Worm (Caenorhabditis elegans) whole organism, late embryonic: ENCODE results near the gene C55B6.1.

Experiments
- C38D4.7 ChIP-seq: fragments of 200-800 bp; sonication (Bioruptor generic); optimal IDR thresholded peaks from 2 replicates; lab custom pipeline; 2018; ENCODE audit warnings: mild to moderate bottlenecking, missing genetic modification characterization, moderate library complexity, missing compliant biosample characterization
- ceh-22 ChIP-seq: sonication (generic microtip); optimal IDR thresholded peaks from 2 replicates; lab custom pipeline; 2017; ENCODE audit warnings: missing biosample characterization, missing genetic modification characterization
- elt-4 ChIP-seq: sonication (generic microtip); optimal IDR thresholded peaks from 2 replicates; lab custom pipeline; 2016; ENCODE audit warnings: missing genetic modification characterization, missing compliant biosample characterization
- eyg-1 ChIP-seq: sonication (generic microtip); optimal IDR thresholded peaks from 2 replicates; lab custom pipeline; 2016; ENCODE audit warnings: missing genotype, missing genetic modification characterization, missing compliant biosample characterization
- pax-1 ChIP-seq: fragments of 150-350 bp; optimal IDR thresholded peaks from 2 replicates; lab custom pipeline; 2014; ENCODE audit warnings: missing biosample characterization, missing genetic modification characterization
- pha-2 ChIP-seq: sonication (generic microtip); optimal IDR thresholded peaks from 2 replicates; lab custom pipeline; 2017; ENCODE audit warnings: mild to moderate bottlenecking, missing genetic modification characterization, missing compliant biosample characterization
- pqm-1 ChIP-seq: sonication (generic microtip); optimal IDR thresholded peaks from 2 replicates; lab custom pipeline; 2016; ENCODE audit warnings: missing genetic modification characterization, missing compliant biosample characterization
- unc-86 ChIP-seq: sonication (generic microtip); optimal IDR thresholded peaks from 2 replicates; lab custom pipeline; 2016; ENCODE audit warnings: missing genetic modification characterization, missing compliant biosample characterization

DNA sequence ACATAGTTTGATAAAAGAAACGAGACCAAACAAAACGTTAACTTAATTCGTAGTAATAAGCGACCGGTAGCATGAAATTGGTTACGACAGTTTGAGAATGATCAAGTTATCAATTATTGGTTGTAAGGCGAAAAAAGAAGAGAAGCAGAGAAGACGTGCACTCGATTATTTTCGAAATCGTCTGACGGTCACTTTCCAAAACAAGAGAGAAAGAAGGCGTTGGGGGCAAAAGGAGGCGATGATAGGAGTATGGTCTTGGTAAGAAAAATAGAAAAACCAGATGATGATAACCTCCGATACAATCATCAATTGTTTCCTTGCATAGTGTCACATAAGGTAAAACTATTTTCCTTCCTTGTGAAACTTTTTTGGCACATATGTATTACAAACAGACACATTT lies 42.7 kb upstream of the C55B6.1 start:
- TF ChIP-seq unc-86 (tag; lab: Kevin White, UChicago), result no peak
- no peak for TF ChIP-seq eyg-1 (tag; lab: Kevin White, UChicago)
- TF ChIP-seq ceh-22 (tag; lab: Kevin White, UChicago), result no peak
- TF ChIP-seq pax-1 (tag; lab: Kevin White, UChicago), result no peak
- TF ChIP-seq elt-4 (tag; lab: Kevin White, UChicago), result no peak
- no peak for TF ChIP-seq C38D4.7 (GFP tag; lab: Kevin White, UChicago)
- TF ChIP-seq pqm-1, result no peak
- no peak for TF ChIP-seq pha-2
